Fruit fly (Drosophila melanogaster) whole organism, embryonic: Measurements from ENCODE around the gene wdn.

Source experiments
- Atf-2 ChIP-seq: fragments of 200-800 bp; sonication (Bioruptor generic); optimal IDR thresholded peaks from 2 replicates; lab custom pipeline; 2016; ENCODE audit warnings: missing biosample characterization, missing genetic modification characterization
- Awh ChIP-seq: fragments of 200-800 bp; sonication (Bioruptor generic); IDR thresholded peaks from 2 replicates; pipeline ENCODE4, ENCODE4 v1.3.6; 2022; ENCODE audit warnings: missing biosample characterization, missing genetic modification characterization
- CG11247 ChIP-seq: fragments of 200-800 bp; sonication (Bioruptor generic); IDR thresholded peaks from 2 replicates; pipeline ENCODE4 v1.3.6; 2022; ENCODE audit warnings: missing biosample characterization, missing genetic modification characterization
- CG11723 ChIP-seq: fragments of 200-800 bp; sonication (Bioruptor generic); optimal IDR thresholded peaks from 2 replicates; lab custom pipeline; 2017; ENCODE audit warnings: missing biosample characterization, mild to moderate bottlenecking, missing genetic modification characterization
- CG13894 ChIP-seq: fragments of 200-800 bp; sonication (Bioruptor generic); optimal IDR thresholded peaks from 3 replicates; lab custom pipeline; 2018; ENCODE audit warnings: missing biosample characterization, mild to moderate bottlenecking, missing genetic modification characterization, moderate library complexity
- CG1529 ChIP-seq: fragments of 200-800 bp; sonication (Bioruptor generic); optimal IDR thresholded peaks from 3 replicates; lab custom pipeline; 2018; ENCODE audit warnings: missing biosample characterization, missing genetic modification characterization
- CG18011 ChIP-seq: fragments of 200-800 bp; sonication (Bioruptor generic); optimal IDR thresholded peaks from 2 replicates; lab custom pipeline; 2017; ENCODE audit warnings: missing biosample characterization, missing genetic modification characterization, mild to moderate bottlenecking, moderate library complexity, missing genotype
- CG2129 ChIP-seq: fragments of 200-800 bp; sonication (Bioruptor generic); IDR thresholded peaks from 2 replicates; pipeline ENCODE4 v1.3.6; 2022; ENCODE audit warnings: missing biosample characterization, missing genetic modification characterization; ENCODE audit not compliant: partially characterized antibody
- CG30403 ChIP-seq: fragments of 200-800 bp; sonication (Bioruptor generic); optimal IDR thresholded peaks from 3 replicates; lab custom pipeline; 2016; ENCODE audit warnings: missing biosample characterization, missing genetic modification characterization
- CG3163 ChIP-seq: fragments of 200-800 bp; sonication (Bioruptor generic); optimal IDR thresholded peaks from 3 replicates; lab custom pipeline; 2016; ENCODE audit warnings: missing biosample characterization, missing genetic modification characterization
- CG32532 ChIP-seq: fragments of 200-800 bp; sonication (Bioruptor generic); IDR thresholded peaks from 2 replicates; pipeline ENCODE4 v1.3.6; 2022; ENCODE audit warnings: missing biosample characterization, missing genetic modification characterization
- CG34376 ChIP-seq: fragments of 200-800 bp; sonication (Bioruptor generic); optimal IDR thresholded peaks from 2 replicates; lab custom pipeline; 2018; ENCODE audit warnings: missing biosample characterization, mild to moderate bottlenecking, missing genetic modification characterization
- CG34422 ChIP-seq: fragments of 200-800 bp; sonication (Bioruptor generic); IDR thresholded peaks from 3 replicates; pipeline ENCODE4 v1.3.6; 2022; ENCODE audit warnings: missing biosample characterization, missing genetic modification characterization
- CG42726 ChIP-seq: fragments of 200-800 bp; sonication (Bioruptor generic); IDR thresholded peaks from 2 replicates; pipeline ENCODE4 v1.3.6; 2022; ENCODE audit warnings: missing biosample characterization, missing genetic modification characterization; ENCODE audit not compliant: partially characterized antibody
- CG4328 ChIP-seq: fragments of 200-800 bp; sonication (Bioruptor generic); optimal IDR thresholded peaks from 3 replicates; lab custom pipeline; 2017; ENCODE audit warnings: missing biosample characterization, missing genetic modification reagents, missing genetic modification characterization
- CG4820 ChIP-seq: fragments of 200-800 bp; sonication (Bioruptor generic); optimal IDR thresholded peaks from 3 replicates; lab custom pipeline; 2016; ENCODE audit warnings: missing biosample characterization, missing genetic modification characterization
- CG6654 ChIP-seq: fragments of 200-800 bp; sonication (Bioruptor generic); optimal IDR thresholded peaks from 2 replicates; lab custom pipeline; 2017; ENCODE audit warnings: missing biosample characterization, mild to moderate bottlenecking, missing genetic modification characterization
- CG7786 ChIP-seq: fragments of 200-800 bp; sonication (Bioruptor generic); optimal IDR thresholded peaks from 2 replicates; lab custom pipeline; 2016; ENCODE audit warnings: missing biosample characterization, missing genetic modification characterization
- Chrac-16 ChIP-seq: fragments of 200-800 bp; sonication (Bioruptor generic); optimal IDR thresholded peaks from 3 replicates; lab custom pipeline; 2016; ENCODE audit warnings: missing biosample characterization, missing genetic modification characterization
- Fer1 ChIP-seq: fragments of 200-800 bp; sonication (Bioruptor generic); optimal IDR thresholded peaks from 2 replicates; lab custom pipeline; 2017; ENCODE audit warnings: missing biosample characterization, mild to moderate bottlenecking, missing genetic modification characterization
- HLH54F ChIP-seq: fragments of 200-800 bp; sonication (Bioruptor generic); optimal IDR thresholded peaks from 3 replicates; lab custom pipeline; 2016; ENCODE audit warnings: missing biosample characterization, missing genetic modification characterization
- Hmr ChIP-seq: fragments of 200-800 bp; sonication (Bioruptor generic); optimal IDR thresholded peaks from 3 replicates; lab custom pipeline; 2017; ENCODE audit warnings: mild to moderate bottlenecking, missing biosample characterization, missing genetic modification reagents, missing genetic modification characterization
- Med ChIP-seq: fragments of 200-800 bp; sonication (Bioruptor generic); peaks from one replicate; lab custom pipeline; 2016; ENCODE audit warnings: missing biosample characterization, missing genetic modification characterization, mild to moderate bottlenecking, inconsistent platforms, moderate library complexity
- Myb ChIP-seq: fragments of 200-800 bp; sonication (Bioruptor generic); optimal IDR thresholded peaks from 2 replicates; lab custom pipeline; 2016; ENCODE audit warnings: missing biosample characterization, missing genetic modification characterization
- NC2α ChIP-seq: fragments of 200-800 bp; sonication (Bioruptor generic); optimal IDR thresholded peaks from 2 replicates; lab custom pipeline; 2016; ENCODE audit warnings: missing biosample characterization, missing genetic modification characterization
- Neu2 ChIP-seq: fragments of 200-800 bp; sonication (Bioruptor generic); optimal IDR thresholded peaks from 3 replicates; lab custom pipeline; 2016; ENCODE audit warnings: missing biosample characterization, missing genetic modification characterization, borderline replicate concordance
- Sox102F ChIP-seq: fragments of 200-800 bp; sonication (Bioruptor generic); optimal IDR thresholded peaks from 2 replicates; lab custom pipeline; 2018; ENCODE audit warnings: missing biosample characterization, mild to moderate bottlenecking, missing genetic modification characterization, moderate library complexity
- Usf ChIP-seq: fragments of 200-800 bp; sonication (Bioruptor generic); optimal IDR thresholded peaks from 2 replicates; lab custom pipeline; 2017; ENCODE audit warnings: missing genotype, missing biosample characterization, missing genetic modification characterization
- amos ChIP-seq: fragments of 200-800 bp; sonication (Bioruptor generic); IDR thresholded peaks from 2 replicates; pipeline ENCODE4 v1.3.6; 2022; ENCODE audit warnings: missing biosample characterization, missing genetic modification characterization; ENCODE audit not compliant: partially characterized antibody
- bbx ChIP-seq: fragments of 200-800 bp; sonication (Bioruptor generic); IDR thresholded peaks from 2 replicates; pipeline ENCODE4 v1.3.6; 2022; ENCODE audit warnings: missing biosample characterization, missing genetic modification characterization; ENCODE audit not compliant: partially characterized antibody
- da ChIP-seq: fragments of 200-800 bp; sonication (Bioruptor generic); optimal IDR thresholded peaks from 2 replicates; lab custom pipeline; 2016; ENCODE audit warnings: missing biosample characterization, missing genetic modification characterization
- dm ChIP-seq: fragments of 200-800 bp; sonication (Bioruptor generic); optimal IDR thresholded peaks from 3 replicates; lab custom pipeline; 2016; ENCODE audit warnings: missing biosample characterization, missing genetic modification characterization
- grau ChIP-seq: fragments of 200-800 bp; optimal IDR thresholded peaks from 3 replicates; lab custom pipeline; 2019; ENCODE audit warnings: missing biosample characterization, mild to moderate bottlenecking, missing genetic modification characterization, moderate library complexity
- grn ChIP-seq: fragments of 200-800 bp; sonication (Bioruptor generic); optimal IDR thresholded peaks from 3 replicates; lab custom pipeline; 2017; ENCODE audit warnings: missing biosample characterization, missing genetic modification characterization
- hbn ChIP-seq: fragments of 200-800 bp; sonication (Bioruptor generic); IDR thresholded peaks from 2 replicates; pipeline ENCODE4 v1.3.6; 2022; ENCODE audit warnings: missing biosample characterization, missing genetic modification characterization; ENCODE audit not compliant: partially characterized antibody
- ind ChIP-seq: fragments of 200-800 bp; sonication (Bioruptor generic); optimal IDR thresholded peaks from 3 replicates; lab custom pipeline; 2016; ENCODE audit warnings: missing biosample characterization, missing genetic modification characterization
- klu ChIP-seq: fragments of 200-800 bp; sonication (Bioruptor generic); IDR thresholded peaks from 2 replicates; pipeline ENCODE4 v1.3.6; 2022; ENCODE audit warnings: missing biosample characterization, missing genetic modification characterization
- peb ChIP-seq: fragments of 200-800 bp; sonication (Bioruptor generic); IDR thresholded peaks from 2 replicates; pipeline ENCODE4 v1.3.6; 2022; ENCODE audit warnings: missing biosample characterization, missing genetic modification characterization
- pnt ChIP-seq: fragments of 200-800 bp; sonication (Bioruptor generic); optimal IDR thresholded peaks from 3 replicates; lab custom pipeline; 2016; ENCODE audit warnings: missing biosample characterization, missing genetic modification characterization
- prd ChIP-seq, 3 experiments: fragments of >200 bp in 2 of 3; fragments of 200-800 bp in 1 of 3; sonication (Bioruptor generic) in 1 of 3; optimal IDR thresholded peaks in 2 of 3; IDR thresholded peaks in 1 of 3; 2 replicates in 2 of 3; 3 replicates in 1 of 3; pipeline versions ENCODE4 v1.3.6 to Lab custom; 2017 to 2022; ENCODE audit warnings: missing biosample characterization in 1 of 3, missing genetic modification characterization in 1 of 3
- ranshi ChIP-seq: fragments of 200-800 bp; sonication (Bioruptor generic); IDR thresholded peaks from 2 replicates; pipeline ENCODE4 v1.3.6; 2022; ENCODE audit warnings: missing biosample characterization, missing genetic modification characterization
- sima ChIP-seq: fragments of 200-800 bp; sonication (Bioruptor generic); optimal IDR thresholded peaks from 2 replicates; lab custom pipeline; 2016; ENCODE audit warnings: missing biosample characterization, missing genetic modification characterization
- sisA ChIP-seq: fragments of 200-800 bp; sonication (Bioruptor generic); IDR thresholded peaks from 2 replicates; pipeline ENCODE4 v1.3.6; 2022; ENCODE audit warnings: missing biosample characterization, missing genetic modification characterization
- ssp ChIP-seq: fragments of 200-800 bp; sonication (Bioruptor generic); IDR thresholded peaks from 2 replicates; pipeline ENCODE4 v1.3.6; 2022; ENCODE audit warnings: missing biosample characterization, missing genetic modification characterization
- sug ChIP-seq: fragments of 200-800 bp; optimal IDR thresholded peaks from 2 replicates; lab custom pipeline; 2019; ENCODE audit warnings: missing biosample characterization, mild to moderate bottlenecking, missing genetic modification characterization, moderate library complexity
- trh ChIP-seq: fragments of 200-800 bp; sonication (Bioruptor generic); optimal IDR thresholded peaks from 2 replicates; lab custom pipeline; 2016; ENCODE audit warnings: missing biosample characterization, missing genetic modification characterization
- tx ChIP-seq: fragments of 200-800 bp; sonication (Bioruptor generic); optimal IDR thresholded peaks from 2 replicates; lab custom pipeline; 2016; ENCODE audit warnings: missing biosample characterization, missing genetic modification characterization
- zen2 ChIP-seq: fragments of 200-800 bp; sonication (Bioruptor generic); IDR thresholded peaks from 3 replicates; pipeline ENCODE4 v1.3.6; 2022; ENCODE audit warnings: missing biosample characterization, missing genetic modification characterization; ENCODE audit not compliant: partially characterized antibody

Gene wdn

dm6 chr3R:28819555-28820305 is 8.6 kb upstream of the wdn start, which contains the start of the genes CG1523 and CG1647 (continued):
- TF ChIP-seq Sox102F: no peak
- peak; percentile 52 for TF ChIP-seq klu (GFP tag; lab: Robert Waterston, UW)
- TF ChIP-seq NC2α (GFP tag; lab: Kevin White, UChicago): peak; percentile 55
- no peak for TF ChIP-seq CG11723 (GFP tag; lab: Kevin White, UChicago)
- TF ChIP-seq CG30403 (GFP tag; lab: Kevin White, UChicago): peak; percentile 74
- TF ChIP-seq hbn: no peak
- TF ChIP-seq CG13894 (tag; lab: Kevin White, UChicago): no peak
- TF ChIP-seq CG4328 (GFP tag; lab: Kevin White, UChicago): no peak
- TF ChIP-seq Med (GFP tag; lab: Kevin White, UChicago): peak; percentile 92
- TF ChIP-seq Myb (GFP tag; lab: Kevin White, UChicago): peak; percentile 38
- TF ChIP-seq peb (GFP tag; lab: Robert Waterston, UW): 0 out of 2 replicates have a peak, but pooled peaks have one; percentile 7
- 0 out of 2 replicates have a peak, but pooled peaks have one; percentile 34 for TF ChIP-seq CG11247
- TF ChIP-seq Awh (GFP tag; lab: Robert Waterston, UW): no peak
- peak; percentile 19 for TF ChIP-seq CG18011
- TF ChIP-seq dm (GFP tag; lab: Kevin White, UChicago): no peak
- TF ChIP-seq ind: peak; percentile 60
- TF ChIP-seq CG42726 (GFP tag; lab: Robert Waterston, UW): no peak
- peak; percentile 33 for TF ChIP-seq tx (GFP tag; lab: Kevin White, UChicago)
- peak; percentile 61 for TF ChIP-seq Chrac-16 (GFP tag; lab: Kevin White, UChicago)
- TF ChIP-seq CG3163 (GFP tag; lab: Kevin White, UChicago): peak; percentile 35
- TF ChIP-seq pnt (GFP tag; lab: Kevin White, UChicago): peak; percentile 55
- no peak for TF ChIP-seq da (GFP tag; lab: Kevin White, UChicago)
- peak; percentile 38; the same call in 1 of the 2 replicates for TF ChIP-seq ssp (GFP tag; lab: Robert Waterston, UW)
- peak; percentile 3 for TF ChIP-seq CG6654 (GFP tag; lab: Kevin White, UChicago)
- TF ChIP-seq Usf (GFP tag; lab: Kevin White, UChicago): peak; percentile 49
- 0 out of 2 replicates have a peak, but pooled peaks have one; percentile 14 for TF ChIP-seq sisA (GFP tag; lab: Robert Waterston, UW)
- peak; percentile 54 for TF ChIP-seq CG34422 (GFP tag; lab: Robert Waterston, UW)
- peak; percentile 33; the same call in 1 of the 2 replicates for TF ChIP-seq bbx (GFP tag; lab: Robert Waterston, UW)
- TF ChIP-seq grn (GFP tag; lab: Kevin White, UChicago): no peak
- no peak for TF ChIP-seq CG1529 (GFP tag; lab: Kevin White, UChicago)
- peak; percentile 58 for TF ChIP-seq CG32532 (GFP tag; lab: Robert Waterston, UW)
- TF ChIP-seq Fer1 (GFP tag; lab: Kevin White, UChicago): peak; percentile 59
- TF ChIP-seq trh (GFP tag; lab: Kevin White, UChicago): no peak
- TF ChIP-seq ranshi (GFP tag; lab: Robert Waterston, UW): peak; percentile 34; the same call in 1 of the 2 replicates
- peak; percentile 8; the same call in 1 of the 3 replicates for TF ChIP-seq zen2
- TF ChIP-seq CG4820 (GFP tag; lab: Kevin White, UChicago): peak; percentile 54
- TF ChIP-seq CG7786: peak; percentile 48
- TF ChIP-seq Atf-2 (GFP tag; lab: Kevin White, UChicago): peak; percentile 50
- TF ChIP-seq prd (optimal IDR thresholded peaks at IDR 0.05; lab: Kevin White, UChicago): no peak
- TF ChIP-seq prd (GFP tag; IDR thresholded peaks at IDR 0.05; lab: Robert Waterston, UW): peak; percentile 68
- peak; percentile 76 for TF ChIP-seq grau (tag; lab: Kevin White, UChicago)
- TF ChIP-seq amos (GFP tag; lab: Robert Waterston, UW): peak; percentile 55
- TF ChIP-seq sug: peak; percentile 64
- peak; percentile 37 for TF ChIP-seq CG2129 (GFP tag; lab: Robert Waterston, UW)
- TF ChIP-seq Neu2 (GFP tag; lab: Kevin White, UChicago): no peak
- TF ChIP-seq CG34376 (GFP tag; lab: Kevin White, UChicago): peak; percentile 10
- no peak for TF ChIP-seq sima (GFP tag; lab: Kevin White, UChicago)
- TF ChIP-seq Hmr (GFP tag; lab: Kevin White, UChicago): no peak
- peak; percentile 59 for TF ChIP-seq HLH54F (GFP tag; lab: Kevin White, UChicago)
